Worm (Caenorhabditis elegans): Measurements from ENCODE around the gene F58H1.2.

ce11 chrV:11883215-11883614, 45.7 kb upstream of the F58H1.2 start:
- no peak for TF ChIP-seq tab-1 (GFP tag; IDR thresholded peaks at IDR 0.05)
- TF ChIP-seq cog-1 (tag; optimal IDR thresholded peaks at IDR 0.05), result no peak
- no peak for TF ChIP-seq ref-1 (GFP tag; conservative IDR thresholded peaks at IDR 0.05)
- TF ChIP-seq ztf-29 (GFP tag; IDR thresholded peaks at IDR 0.05), result no peak
- no peak for TF ChIP-seq flt-1 (GFP tag; IDR thresholded peaks at IDR 0.05)
- no peak for TF ChIP-seq klf-2 (GFP tag; conservative IDR thresholded peaks at IDR 0.05)
